Fruit fly (Drosophila melanogaster) whole organism, embryonic: ENCODE results near the gene Lrch.

ENCODE experiments used
- B-H2 ChIP-seq: fragments of 200-800 bp; sonication (Bioruptor generic); optimal IDR thresholded peaks from 2 replicates; lab custom pipeline; 2018; ENCODE audit warnings: missing biosample characterization, mild to moderate bottlenecking, missing genetic modification characterization
- CG10274 ChIP-seq: fragments of 200-800 bp; sonication (Bioruptor generic); optimal IDR thresholded peaks from 3 replicates; lab custom pipeline; 2017; ENCODE audit warnings: missing biosample characterization, mild to moderate bottlenecking, missing genetic modification characterization
- CG10366 ChIP-seq: fragments of 200-800 bp; sonication (Bioruptor generic); IDR thresholded peaks from 2 replicates; pipeline ENCODE4 v1.3.6; 2022; ENCODE audit warnings: missing biosample characterization, missing genetic modification characterization
- CG10979 ChIP-seq: fragments of 200-800 bp; sonication (Bioruptor generic); optimal IDR thresholded peaks from 2 replicates; lab custom pipeline; 2018; ENCODE audit warnings: missing biosample characterization, mild to moderate bottlenecking, missing genetic modification characterization, moderate library complexity
- CG12071 ChIP-seq: fragments of 200-800 bp; sonication (Bioruptor generic); optimal IDR thresholded peaks from 3 replicates; lab custom pipeline; 2018; ENCODE audit warnings: missing biosample characterization, mild to moderate bottlenecking, missing genetic modification characterization
- CG13287 ChIP-seq: fragments of 200-800 bp; sonication (Bioruptor generic); IDR thresholded peaks from 2 replicates; pipeline ENCODE4 v1.3.6; 2022; ENCODE audit warnings: missing biosample characterization, missing genetic modification characterization; ENCODE audit not compliant: partially characterized antibody
- CG14667 ChIP-seq: fragments of 200-800 bp; sonication (Bioruptor generic); IDR thresholded peaks from 2 replicates; pipeline ENCODE4 v1.3.6; 2022; ENCODE audit warnings: missing biosample characterization, missing genetic modification characterization
- CG15269 ChIP-seq: fragments of 200-800 bp; sonication (Bioruptor generic); optimal IDR thresholded peaks from 2 replicates; lab custom pipeline; 2018; ENCODE audit warnings: missing biosample characterization, mild to moderate bottlenecking, missing genetic modification characterization, moderate library complexity
- CG16779 ChIP-seq: fragments of 200-800 bp; sonication (Bioruptor generic); IDR thresholded peaks from 2 replicates; pipeline ENCODE4 v1.3.6; 2022; ENCODE audit warnings: missing biosample characterization, missing genetic modification characterization
- CG16863 ChIP-seq: fragments of 200-800 bp; sonication (Bioruptor generic); optimal IDR thresholded peaks from 3 replicates; lab custom pipeline; 2016; ENCODE audit warnings: missing biosample characterization, missing genetic modification characterization
- CG17829 ChIP-seq: fragments of 200-800 bp; optimal IDR thresholded peaks from 2 replicates; lab custom pipeline; 2019; ENCODE audit warnings: missing biosample characterization, mild to moderate bottlenecking, missing genetic modification characterization, moderate library complexity
- CG18262 ChIP-seq: fragments of 200-800 bp; optimal IDR thresholded peaks from 3 replicates; lab custom pipeline; 2019; ENCODE audit warnings: missing biosample characterization, mild to moderate bottlenecking, missing genetic modification characterization, moderate library complexity
- CG2202 ChIP-seq: fragments of 200-800 bp; sonication (Bioruptor generic); optimal IDR thresholded peaks from 2 replicates; lab custom pipeline; 2018; ENCODE audit warnings: missing biosample characterization, mild to moderate bottlenecking, missing genetic modification characterization
- CG31224 ChIP-seq: fragments of 200-800 bp; sonication (Bioruptor generic); IDR thresholded peaks from 2 replicates; pipeline ENCODE4 v1.3.6; 2022; ENCODE audit warnings: missing biosample characterization, missing genetic modification characterization
- CG32767 ChIP-seq: fragments of 200-800 bp; sonication (Bioruptor generic); IDR thresholded peaks from 2 replicates; pipeline ENCODE4 v1.3.6; 2022; ENCODE audit warnings: missing biosample characterization, missing genetic modification characterization
- CG4730 ChIP-seq: fragments of 200-800 bp; sonication (Bioruptor generic); IDR thresholded peaks from 2 replicates; pipeline ENCODE4 v1.3.6; 2022; ENCODE audit warnings: missing biosample characterization, missing genetic modification characterization
- CG6175 ChIP-seq: fragments of 200-800 bp; sonication (Bioruptor generic); IDR thresholded peaks from 3 replicates; pipeline ENCODE4 v1.3.6; 2022; ENCODE audit warnings: missing biosample characterization, missing genetic modification characterization
- CG6791 ChIP-seq: fragments of 200-800 bp; sonication (Bioruptor generic); IDR thresholded peaks from 3 replicates; pipeline ENCODE4 v1.3.6; 2022; ENCODE audit warnings: missing biosample characterization, missing genetic modification characterization; ENCODE audit not compliant: partially characterized antibody
- CHES-1-like ChIP-seq: fragments of 200-800 bp; sonication (Bioruptor generic); optimal IDR thresholded peaks from 2 replicates; lab custom pipeline; 2016; ENCODE audit warnings: missing biosample characterization, missing genetic modification characterization
- D19B ChIP-seq: fragments of 200-800 bp; sonication (Bioruptor generic); optimal IDR thresholded peaks from 2 replicates; lab custom pipeline; 2017; ENCODE audit warnings: missing biosample characterization, mild to moderate bottlenecking, missing genetic modification characterization
- Dip2 ChIP-seq: fragments of 200-800 bp; sonication (Bioruptor generic); IDR thresholded peaks from 2 replicates; pipeline ENCODE4 v1.3.6; 2022; ENCODE audit warnings: missing biosample characterization, missing genetic modification characterization
- Dip3 ChIP-seq: fragments of 200-800 bp; sonication (Bioruptor generic); optimal IDR thresholded peaks from 3 replicates; lab custom pipeline; 2016; ENCODE audit warnings: missing biosample characterization, missing genetic modification characterization
- Elba2 ChIP-seq: fragments of 200-800 bp; sonication (Bioruptor generic); optimal IDR thresholded peaks from 3 replicates; lab custom pipeline; 2016; ENCODE audit warnings: missing biosample characterization, missing genetic modification characterization
- HLH54F ChIP-seq: fragments of 200-800 bp; sonication (Bioruptor generic); optimal IDR thresholded peaks from 3 replicates; lab custom pipeline; 2016; ENCODE audit warnings: missing biosample characterization, missing genetic modification characterization
- Six4 ChIP-seq: fragments of 200-800 bp; sonication (Bioruptor generic); optimal IDR thresholded peaks from 2 replicates; lab custom pipeline; 2016; ENCODE audit warnings: missing biosample characterization, missing genetic modification characterization
- Trl ChIP-seq, 3 experiments: fragments of >200 bp in 2 of 3; fragments of 200-800 bp in 1 of 3; sonication (Bioruptor generic) in 1 of 3; optimal IDR thresholded peaks; 2 replicates in 1 of 3; 3 replicates in 2 of 3; lab custom pipeline; 2016 to 2017; ENCODE audit warnings: missing biosample characterization in 1 of 3, missing genetic modification characterization in 1 of 3
- Xbp1 ChIP-seq: fragments of 200-800 bp; sonication (Bioruptor generic); optimal IDR thresholded peaks from 3 replicates; lab custom pipeline; 2016; ENCODE audit warnings: missing biosample characterization, mild to moderate bottlenecking, missing genetic modification characterization
- YL-1 ChIP-seq: fragments of 200-800 bp; sonication (Bioruptor generic); optimal IDR thresholded peaks from 3 replicates; lab custom pipeline; 2017; ENCODE audit warnings: missing biosample characterization, mild to moderate bottlenecking, missing genetic modification characterization
- amos ChIP-seq: fragments of 200-800 bp; sonication (Bioruptor generic); IDR thresholded peaks from 2 replicates; pipeline ENCODE4 v1.3.6; 2022; ENCODE audit warnings: missing biosample characterization, missing genetic modification characterization; ENCODE audit not compliant: partially characterized antibody
- ase ChIP-seq: fragments of 200-800 bp; sonication (Bioruptor generic); IDR thresholded peaks from 3 replicates; pipeline ENCODE4 v1.3.6; 2022; ENCODE audit warnings: missing biosample characterization, missing genetic modification characterization
- cad ChIP-seq: fragments of >200 bp; optimal IDR thresholded peaks from 2 replicates; lab custom pipeline; 2017; ENCODE audit warnings: missing biosample characterization, missing genetic modification characterization
- cato ChIP-seq: fragments of 200-800 bp; sonication (Bioruptor generic); optimal IDR thresholded peaks from 2 replicates; lab custom pipeline; 2016; ENCODE audit warnings: missing biosample characterization, missing genetic modification characterization, borderline replicate concordance
- cg ChIP-seq: fragments of 200-800 bp; sonication (Bioruptor generic); optimal IDR thresholded peaks from 3 replicates; lab custom pipeline; 2019; ENCODE audit warnings: missing biosample characterization, mild to moderate bottlenecking, missing genetic modification characterization, moderate library complexity
- crc ChIP-seq: fragments of 200-800 bp; sonication (Bioruptor generic); optimal IDR thresholded peaks from 2 replicates; lab custom pipeline; 2016; ENCODE audit warnings: missing biosample characterization, missing genetic modification characterization
- cwo ChIP-seq: fragments of 200-800 bp; sonication (Bioruptor generic); optimal IDR thresholded peaks from 3 replicates; lab custom pipeline; 2017; ENCODE audit warnings: missing biosample characterization, missing genetic modification characterization, mild to moderate bottlenecking, moderate library complexity, missing genetic modification reagents
- dm ChIP-seq: fragments of 200-800 bp; sonication (Bioruptor generic); optimal IDR thresholded peaks from 3 replicates; lab custom pipeline; 2016; ENCODE audit warnings: missing biosample characterization, missing genetic modification characterization
- gro ChIP-seq: fragments of 200-800 bp; sonication (Bioruptor generic); optimal IDR thresholded peaks from 2 replicates; lab custom pipeline; 2016; ENCODE audit warnings: missing biosample characterization, missing genetic modification characterization
- ham ChIP-seq: fragments of 200-800 bp; sonication (Bioruptor generic); IDR thresholded peaks from 2 replicates; pipeline ENCODE4 v1.3.6; 2022; ENCODE audit warnings: missing biosample characterization, missing genetic modification characterization
- her ChIP-seq: fragments of 200-800 bp; sonication (Bioruptor generic); optimal IDR thresholded peaks from 2 replicates; lab custom pipeline; 2016; ENCODE audit warnings: missing biosample characterization, missing genetic modification characterization
- hkb ChIP-seq, 2 experiments: fragments of 200-800 bp in 1 of 2; fragments of >200 bp in 1 of 2; sonication (Bioruptor generic) in 1 of 2; IDR thresholded peaks in 1 of 2; optimal IDR thresholded peaks in 1 of 2; 2 replicates each; pipeline versions ENCODE4 v1.3.6 to Lab custom; 2017 to 2022; ENCODE audit warnings: missing biosample characterization in 1 of 2, missing genetic modification characterization in 1 of 2
- kah ChIP-seq: fragments of 200-800 bp; sonication (Bioruptor generic); optimal IDR thresholded peaks from 2 replicates; lab custom pipeline; 2018; ENCODE audit warnings: missing biosample characterization, mild to moderate bottlenecking, missing genetic modification characterization
- lmd ChIP-seq: fragments of 200-800 bp; sonication (Bioruptor generic); IDR thresholded peaks from 2 replicates; pipeline ENCODE4 v1.3.6; 2022; ENCODE audit warnings: missing biosample characterization, missing genetic modification characterization
- luna ChIP-seq: fragments of 200-800 bp; sonication (Bioruptor generic); optimal IDR thresholded peaks from 2 replicates; lab custom pipeline; 2016; ENCODE audit warnings: missing biosample characterization, missing genetic modification characterization
- nerfin-2 ChIP-seq: fragments of 200-800 bp; sonication (Bioruptor generic); IDR thresholded peaks from 2 replicates; pipeline ENCODE4 v1.3.6; 2022; ENCODE audit warnings: missing biosample characterization, missing genetic modification characterization; ENCODE audit not compliant: partially characterized antibody
- onecut ChIP-seq: fragments of 200-800 bp; sonication (Bioruptor generic); IDR thresholded peaks from 2 replicates; pipeline ENCODE4 v1.3.6; 2022; ENCODE audit warnings: missing biosample characterization, missing genetic modification characterization
- pfk ChIP-seq: fragments of 200-800 bp; sonication (Bioruptor generic); optimal IDR thresholded peaks from 2 replicates; lab custom pipeline; 2018; ENCODE audit warnings: missing biosample characterization, mild to moderate bottlenecking, missing genetic modification characterization, moderate library complexity
- pros ChIP-seq: fragments of 200-800 bp; sonication (Bioruptor generic); optimal IDR thresholded peaks from 3 replicates; lab custom pipeline; 2019; ENCODE audit warnings: missing biosample characterization, mild to moderate bottlenecking, missing genetic modification characterization, moderate library complexity
- pum ChIP-seq: fragments of 200-800 bp; sonication (Bioruptor generic); optimal IDR thresholded peaks from 2 replicates; lab custom pipeline; 2016; ENCODE audit warnings: missing biosample characterization, missing genetic modification characterization
- ranshi ChIP-seq: fragments of 200-800 bp; sonication (Bioruptor generic); IDR thresholded peaks from 2 replicates; pipeline ENCODE4 v1.3.6; 2022; ENCODE audit warnings: missing biosample characterization, missing genetic modification characterization
- sens ChIP-seq: fragments of 200-800 bp; sonication (Bioruptor generic); peaks from one replicate; lab custom pipeline; 2016; ENCODE audit warnings: missing biosample characterization, missing genetic modification characterization
- sug ChIP-seq: fragments of 200-800 bp; optimal IDR thresholded peaks from 2 replicates; lab custom pipeline; 2019; ENCODE audit warnings: missing biosample characterization, mild to moderate bottlenecking, missing genetic modification characterization, moderate library complexity
- vnd ChIP-seq: fragments of 200-800 bp; sonication (Bioruptor generic); IDR thresholded peaks from 3 replicates; pipeline ENCODE4 v1.3.6; 2022; ENCODE audit warnings: missing biosample characterization, missing genetic modification characterization; ENCODE audit not compliant: partially characterized antibody
- wdn ChIP-seq: fragments of 200-800 bp; sonication (Bioruptor generic); IDR thresholded peaks from 2 replicates; pipeline ENCODE4 v1.3.6; 2022; ENCODE audit warnings: missing biosample characterization, missing genetic modification characterization

Gene Lrch

dm6 chr2L:17382783-17383182, 1.1 kb downstream of the Lrch start:
- TF ChIP-seq kah (GFP tag; lab: Kevin White, UChicago) (no peak), vnd (0 out of 3 replicates have a peak, but pooled peaks have one; percentile 12), cg (GFP tag; lab: Kevin White, UChicago) (no peak), CG31224 (GFP tag; lab: Robert Waterston, UW) (peak; percentile 76), dm (GFP tag; lab: Kevin White, UChicago) (no peak), CG6791 (no peak), CG17829 (no peak), Trl (optimal IDR thresholded peaks at IDR 0.05; lab: Kevin White, UChicago) (peak; percentile 28 to 37), Trl (GFP tag; optimal IDR thresholded peaks at IDR 0.05; lab: Kevin White, UChicago) (no peak), sens (peak; percentile 49), CG4730 (no peak), Dip2 (GFP tag; lab: Robert Waterston, UW) (no peak), cwo (GFP tag; lab: Kevin White, UChicago) (no peak), YL-1 (no peak), onecut (GFP tag; lab: Robert Waterston, UW) (peak; percentile 69), CG13287 (GFP tag; lab: Robert Waterston, UW) (no peak), CG14667 (GFP tag; lab: Robert Waterston, UW) (no peak), pfk (no peak), pros (GFP tag; lab: Kevin White, UChicago) (peak; percentile 7), ranshi (no peak), CG6175 (GFP tag; lab: Robert Waterston, UW) (no peak), gro (GFP tag; lab: Kevin White, UChicago) (no peak), cato (GFP tag; lab: Kevin White, UChicago) (no peak), CG15269 (no peak), cad (GFP tag; lab: Kevin White, UChicago) (peak; percentile 19), HLH54F (no peak), amos (no peak), CG18262 (tag; lab: Kevin White, UChicago) (no peak), her (no peak), nerfin-2 (no peak), CG2202 (no peak), crc (GFP tag; lab: Kevin White, UChicago) (no peak), luna (GFP tag; lab: Kevin White, UChicago) (no peak), Six4 (GFP tag; lab: Kevin White, UChicago) (no peak), sug (tag; lab: Kevin White, UChicago) (no peak), CG16779 (GFP tag; lab: Robert Waterston, UW) (no peak), CG12071 (GFP tag; lab: Kevin White, UChicago) (no peak), B-H2 (no peak)

dm6 chr2L:17382318-17382717, 1.6 kb downstream of the Lrch start:
- no peak for TF ChIP-seq hkb (optimal IDR thresholded peaks at IDR 0.05; lab: Kevin White, UChicago)
- peak; percentile 56 for TF ChIP-seq hkb (GFP tag; IDR thresholded peaks at IDR 0.05; lab: Robert Waterston, UW)
- no peak for TF ChIP-seq Elba2 (GFP tag; lab: Kevin White, UChicago)
- TF ChIP-seq cad (GFP tag; lab: Kevin White, UChicago), result no peak
- peak; percentile 68 for TF ChIP-seq CG15269
- TF ChIP-seq D19B, result peak; percentile 46
- TF ChIP-seq CG10274 (GFP tag; lab: Kevin White, UChicago), result peak; percentile 3
- TF ChIP-seq CG32767 (GFP tag; lab: Robert Waterston, UW), result peak; percentile 44; the same call in 1 of the 2 replicates
- TF ChIP-seq lmd, result peak; percentile 43
- TF ChIP-seq CG10366 (GFP tag; lab: Robert Waterston, UW), result no peak
- TF ChIP-seq CG10979 (tag; lab: Kevin White, UChicago), result peak; percentile 84
- no peak for TF ChIP-seq ham (GFP tag; lab: Robert Waterston, UW)
- TF ChIP-seq Dip3 (GFP tag; lab: Kevin White, UChicago), result peak; percentile 53
- peak; percentile 26 for TF ChIP-seq CG16863 (GFP tag; lab: Kevin White, UChicago)
- TF ChIP-seq pum (GFP tag; lab: Kevin White, UChicago), result peak; percentile 39
- TF ChIP-seq ase, result peak; percentile 30; the same call in 1 of the 3 replicates
- TF ChIP-seq wdn (GFP tag; lab: Robert Waterston, UW), result 0 out of 2 replicates have a peak, but pooled peaks have one; percentile 30
- TF ChIP-seq Xbp1 (GFP tag; lab: Kevin White, UChicago), result peak; percentile 58
- peak; percentile 47 for TF ChIP-seq CHES-1-like
